ENCODE assay signal across 8 worm cellular contexts in the genomic region with DNA sequence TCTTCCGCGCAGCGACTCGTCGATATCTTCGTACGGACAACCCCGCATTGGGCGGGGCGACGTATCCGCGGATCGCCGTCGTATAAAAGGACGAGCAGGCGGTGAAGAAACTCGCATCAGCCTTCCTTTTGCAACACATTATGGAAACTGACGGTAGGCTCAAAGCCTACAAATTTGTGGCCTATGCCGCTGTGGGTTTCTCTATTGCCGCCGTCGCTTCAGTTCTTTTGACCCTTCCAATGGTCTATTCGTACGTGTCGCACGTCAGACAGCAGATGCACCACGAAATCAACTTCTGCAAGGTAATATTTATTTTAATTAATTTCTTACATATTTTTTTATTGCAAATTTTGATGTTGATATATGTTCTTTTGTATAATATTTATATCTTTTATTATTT.
TF ChIP-seq lines count a peak whose summit lies in the region.

No protein-coding gene starts in this region.

TF ChIP-seq in whole organism, L1 larva, 84 proteins besides CTCF, POLR2A, EP300 and RAD21:
- TF ChIP-seq nhr-85 (tag; lab: Kevin White, UChicago) (no peak), ama-1 (optimal IDR thresholded peaks at IDR 0.05; lab: Kevin White, UChicago) (peak; percentile 45)

TF ChIP-seq in whole organism, L2 larva, 48 proteins besides CTCF, POLR2A, EP300 and RAD21:
- no peak for TF ChIP-seq elt-1 (tag; optimal IDR thresholded peaks at IDR 0.05; lab: Kevin White, UChicago)
- TF ChIP-seq ama-1 (optimal IDR thresholded peaks at IDR 0.05; lab: Kevin White, UChicago): peak; percentile 51

TF ChIP-seq in whole organism, L3 larva, 47 proteins besides CTCF, POLR2A, EP300 and RAD21:
- TF ChIP-seq ama-1 (optimal IDR thresholded peaks at IDR 0.05; lab: Kevin White, UChicago): peak; percentile 51
- TF ChIP-seq hmg-11 (tag; optimal IDR thresholded peaks at IDR 0.05; lab: Kevin White, UChicago): no peak

TF ChIP-seq in whole organism, L4 larva, 104 proteins besides CTCF, POLR2A, EP300 and RAD21:
- TF ChIP-seq lin-39 (tag; optimal IDR thresholded peaks at IDR 0.05; lab: Kevin White, UChicago): no peak
- peak; percentile 55 for TF ChIP-seq ama-1 (optimal IDR thresholded peaks at IDR 0.05; lab: Kevin White, UChicago)
- no peak for TF ChIP-seq zfp-2 (tag; optimal IDR thresholded peaks at IDR 0.05; lab: Kevin White, UChicago)
- no peak for TF ChIP-seq tra-1 (GFP tag; IDR thresholded peaks at IDR 0.05; lab: Robert Waterston, UW)
- no peak for TF ChIP-seq F10B5.3 (tag; optimal IDR thresholded peaks at IDR 0.05; lab: Kevin White, UChicago)
- peak; percentile 11 for TF ChIP-seq hlh-11 (tag; optimal IDR thresholded peaks at IDR 0.05; lab: Kevin White, UChicago)

TF ChIP-seq in whole organism, early embryonic, 17 proteins besides CTCF, POLR2A, EP300 and RAD21:
- TF ChIP-seq ceh-36 (tag; optimal IDR thresholded peaks at IDR 0.05; lab: Kevin White, UChicago): no peak
- TF ChIP-seq B0310.2 (tag; optimal IDR thresholded peaks at IDR 0.05; lab: Kevin White, UChicago): no peak
- peak; percentile 8 for TF ChIP-seq ama-1 (optimal IDR thresholded peaks at IDR 0.05; lab: Kevin White, UChicago)
TF ChIP-seq in whole organism, early embryonic: peak in this region for 1.

TF ChIP-seq in whole organism, late embryonic, 69 proteins besides CTCF, POLR2A, EP300 and RAD21:
- no peak for TF ChIP-seq fkh-6 (tag; optimal IDR thresholded peaks at IDR 0.05; lab: Kevin White, UChicago)
- TF ChIP-seq pha-2 (tag; optimal IDR thresholded peaks at IDR 0.05; lab: Kevin White, UChicago): peak; percentile 8
- TF ChIP-seq ama-1 (optimal IDR thresholded peaks at IDR 0.05; lab: Kevin White, UChicago): peak; percentile 79
TF ChIP-seq in whole organism, late embryonic: peak in this region for 2.

TF ChIP-seq in whole organism, mixed stage, embryonic, 35 proteins besides CTCF, POLR2A, EP300 and RAD21:
- peak; percentile 52 for TF ChIP-seq ham-2 (GFP tag; optimal IDR thresholded peaks at IDR 0.05; lab: Kevin White, UChicago)
- no peak for TF ChIP-seq elt-1 (tag; optimal IDR thresholded peaks at IDR 0.05; lab: Kevin White, UChicago; ENCODE audit: borderline replicate concordance, insufficient read depth)
- TF ChIP-seq ceh-83 (GFP tag; optimal IDR thresholded peaks at IDR 0.05; lab: Kevin White, UChicago): peak; percentile 66

TF ChIP-seq in whole organism, young adult, 124 proteins besides CTCF, POLR2A, EP300 and RAD21:
- TF ChIP-seq attf-6 (GFP tag; IDR thresholded peaks at IDR 0.05; lab: Robert Waterston, UW): 0 out of 2 replicates have a peak, but pooled peaks have one; percentile 17
- TF ChIP-seq sea-2 (GFP tag; IDR thresholded peaks at IDR 0.05; lab: Robert Waterston, UW): no peak
- TF ChIP-seq ama-1 (optimal IDR thresholded peaks at IDR 0.05; lab: Kevin White, UChicago): no peak
- TF ChIP-seq ama-1 (GFP tag; optimal IDR thresholded peaks at IDR 0.05; lab: Kevin White, UChicago): no peak
TF ChIP-seq in whole organism, young adult: peak in this region for 1.
